Worm (Caenorhabditis elegans) whole organism, L3 larva: ENCODE measurements around the gene frm-5.1.
A peak's percentile ranks its signal among the peaks of the same experiment; 100 is the strongest.

Experiments used
- ZK546.5 ChIP-seq: sonication (generic microtip); optimal IDR thresholded peaks from 2 replicates; lab custom pipeline; 2017; ENCODE audit warnings: missing biosample characterization, missing genetic modification characterization
- ama-1 ChIP-seq: fragments of 150-350 bp; optimal IDR thresholded peaks from 2 replicates; lab custom pipeline; 2018
- ceh-16 ChIP-seq: sonication (generic microtip); optimal IDR thresholded peaks from 2 replicates; lab custom pipeline; 2017; ENCODE audit warnings: missing biosample characterization, missing genetic modification characterization
- ceh-28 ChIP-seq: fragments of 150-350 bp; optimal IDR thresholded peaks from 2 replicates; lab custom pipeline; 2014; ENCODE audit warnings: missing biosample characterization, missing genetic modification reagents, missing genetic modification characterization
- ceh-82 ChIP-seq: fragments of 150-350 bp; optimal IDR thresholded peaks from 2 replicates; lab custom pipeline; 2014; ENCODE audit warnings: missing biosample characterization, missing genetic modification characterization
- ceh-9 ChIP-seq: sonication (generic microtip); optimal IDR thresholded peaks from 2 replicates; lab custom pipeline; 2018; ENCODE audit warnings: missing biosample characterization, missing genetic modification characterization
- daf-12 ChIP-seq: fragments of 150-350 bp; optimal IDR thresholded peaks from 2 replicates; lab custom pipeline; 2014; ENCODE audit warnings: missing biosample characterization, missing genetic modification reagents, missing genetic modification characterization
- egl-27 ChIP-seq: sonication (generic microtip); optimal IDR thresholded peaks from 4 replicates; lab custom pipeline; 2017; ENCODE audit warnings: missing biosample characterization, missing genetic modification reagents, missing genetic modification characterization
- elt-1 ChIP-seq: fragments of 150-350 bp; optimal IDR thresholded peaks from 2 replicates; lab custom pipeline; 2014; ENCODE audit warnings: missing biosample characterization, missing genetic modification characterization
- elt-2 ChIP-seq: sonication (generic microtip); optimal IDR thresholded peaks from 2 replicates; lab custom pipeline; 2016; ENCODE audit warnings: missing genetic modification reagents, mild to moderate bottlenecking, missing genetic modification characterization, missing compliant biosample characterization
- elt-3 ChIP-seq, 3 experiments: fragments of 150-350 bp in 1 of 3; sonication (generic microtip) in 2 of 3; optimal IDR thresholded peaks; 2 replicates in 2 of 3; 4 replicates in 1 of 3; lab custom pipeline; 2014 to 2017; ENCODE audit warnings: missing biosample characterization in 3 of 3, missing genetic modification characterization in 3 of 3
- eor-1 ChIP-seq, 2 experiments: fragments of 150-350 bp; optimal IDR thresholded peaks; 2 replicates each; lab custom pipeline; 2014 to 2018; ENCODE audit warnings: missing biosample characterization in 2 of 2, missing genetic modification characterization in 2 of 2
- fkh-10 ChIP-seq: sonication (generic microtip); optimal IDR thresholded peaks from 2 replicates; lab custom pipeline; 2017; ENCODE audit warnings: missing biosample characterization, missing genetic modification reagents, missing genetic modification characterization
- fos-1 ChIP-seq: fragments of 150-350 bp; optimal IDR thresholded peaks from 2 replicates; lab custom pipeline; 2014; ENCODE audit warnings: missing biosample characterization, missing genetic modification characterization
- hmg-11 ChIP-seq: sonication (generic microtip); optimal IDR thresholded peaks from 2 replicates; lab custom pipeline; 2016; ENCODE audit warnings: missing genetic modification characterization, missing compliant biosample characterization
- jun-1 ChIP-seq: fragments of 150-350 bp; optimal IDR thresholded peaks from 2 replicates; lab custom pipeline; 2014; ENCODE audit warnings: missing biosample characterization, missing genetic modification reagents, missing genetic modification characterization
- lin-15B ChIP-seq: fragments of 150-350 bp; optimal IDR thresholded peaks from 2 replicates; lab custom pipeline; 2014; ENCODE audit warnings: missing biosample characterization, missing genetic modification characterization
- lsy-12 ChIP-seq: sonication (generic microtip); optimal IDR thresholded peaks from 2 replicates; lab custom pipeline; 2016; ENCODE audit warnings: mild to moderate bottlenecking, missing genetic modification characterization, missing compliant biosample characterization
- mdl-1 ChIP-seq: fragments of 150-350 bp; optimal IDR thresholded peaks from 2 replicates; lab custom pipeline; 2014; ENCODE audit warnings: missing biosample characterization, missing genetic modification characterization
- mml-1 ChIP-seq: fragments of 150-350 bp; sonication (generic microtip); optimal IDR thresholded peaks from 3 replicates; lab custom pipeline; 2014; ENCODE audit warnings: missing biosample characterization, missing genetic modification characterization
- nfya-1 ChIP-seq: sonication (generic microtip); optimal IDR thresholded peaks from 2 replicates; lab custom pipeline; 2017; ENCODE audit warnings: missing genetic modification characterization, mild to moderate bottlenecking, missing compliant biosample characterization, antibody characterized with exemption, moderate library complexity; ENCODE audit not compliant: insufficient read depth
- nhr-11 ChIP-seq: fragments of 150-350 bp; optimal IDR thresholded peaks from 2 replicates; lab custom pipeline; 2014; ENCODE audit warnings: missing biosample characterization, missing genetic modification characterization
- nhr-12 ChIP-seq: fragments of 150-350 bp; optimal IDR thresholded peaks from 2 replicates; lab custom pipeline; 2014; ENCODE audit warnings: missing biosample characterization, missing genetic modification characterization
- nhr-237 ChIP-seq: fragments of 150-350 bp; optimal IDR thresholded peaks from 2 replicates; lab custom pipeline; 2014; ENCODE audit warnings: missing biosample characterization, missing genetic modification characterization
- nhr-25 ChIP-seq: sonication (generic microtip); optimal IDR thresholded peaks from 2 replicates; lab custom pipeline; 2017; ENCODE audit warnings: missing biosample characterization, missing genetic modification characterization
- nhr-28 ChIP-seq: fragments of 150-350 bp; optimal IDR thresholded peaks from 2 replicates; lab custom pipeline; 2014; ENCODE audit warnings: missing biosample characterization, missing genetic modification characterization
- nhr-43 ChIP-seq: sonication (generic microtip); optimal IDR thresholded peaks from 2 replicates; lab custom pipeline; 2016; ENCODE audit warnings: mild to moderate bottlenecking, missing genetic modification characterization, missing compliant biosample characterization; ENCODE audit not compliant: poor library complexity, severe bottlenecking
- nhr-77 ChIP-seq: fragments of 150-350 bp; optimal IDR thresholded peaks from 2 replicates; lab custom pipeline; 2014; ENCODE audit warnings: missing biosample characterization, missing genetic modification characterization
- pha-4 ChIP-seq: fragments of 150-350 bp; optimal IDR thresholded peaks from 2 replicates; lab custom pipeline; 2014; ENCODE audit warnings: missing biosample characterization, missing genetic modification reagents, missing genetic modification characterization
- sea-2 ChIP-seq: fragments of 150-350 bp; sonication (generic microtip); optimal IDR thresholded peaks from 4 replicates; lab custom pipeline; 2014; ENCODE audit warnings: missing biosample characterization, missing genetic modification reagents, missing genetic modification characterization
- skn-1 ChIP-seq: fragments of 150-350 bp; optimal IDR thresholded peaks from 2 replicates; lab custom pipeline; 2014; ENCODE audit warnings: missing biosample characterization, missing genetic modification characterization
- snpc-4 ChIP-seq: fragments of 150-350 bp; optimal IDR thresholded peaks from 2 replicates; lab custom pipeline; 2014; ENCODE audit warnings: missing biosample characterization, missing genetic modification characterization
- tbx-2 ChIP-seq: sonication (generic microtip); optimal IDR thresholded peaks from 2 replicates; lab custom pipeline; 2016; ENCODE audit warnings: mild to moderate bottlenecking, missing genetic modification characterization, missing compliant biosample characterization
- unc-39 ChIP-seq: sonication (generic microtip); optimal IDR thresholded peaks from 4 replicates; lab custom pipeline; 2017; ENCODE audit warnings: missing biosample characterization, missing genetic modification characterization
- zag-1 ChIP-seq: fragments of 150-350 bp; optimal IDR thresholded peaks from 2 replicates; lab custom pipeline; 2014; ENCODE audit warnings: missing biosample characterization, missing genetic modification characterization
- ztf-11 ChIP-seq: fragments of 150-350 bp; optimal IDR thresholded peaks from 2 replicates; lab custom pipeline; 2014; ENCODE audit warnings: missing biosample characterization, missing genetic modification characterization
- ztf-4 ChIP-seq: fragments of 150-350 bp; optimal IDR thresholded peaks from 2 replicates; lab custom pipeline; 2014; ENCODE audit warnings: missing biosample characterization, missing genetic modification characterization

frm-5.1 gene

DNA sequence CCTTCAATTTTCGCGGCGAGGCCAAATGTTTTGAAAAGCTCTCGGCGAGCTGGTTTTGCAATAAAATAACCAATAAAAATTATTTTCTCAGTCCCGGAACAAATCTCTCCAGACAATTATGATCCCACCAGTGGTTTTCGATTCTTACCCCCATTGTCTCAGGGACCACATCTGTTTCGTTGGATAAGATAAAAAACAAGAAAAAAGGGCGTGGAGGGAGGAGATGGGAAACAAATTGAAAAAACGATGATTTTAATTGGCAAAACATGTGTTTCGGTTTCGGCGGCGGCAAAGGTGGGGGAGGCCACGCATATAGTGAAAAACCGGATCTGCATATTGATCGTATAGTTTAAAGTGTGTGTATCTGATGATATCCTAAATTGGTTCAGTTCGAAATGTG is 32.3 kb upstream of the frm-5.1 start:
- TF ChIP-seq nhr-237 (tag; lab: Kevin White, UChicago) (no peak), zag-1 (no peak), nfya-1 (tag; lab: Kevin White, UChicago) (no peak), elt-3 (tag; optimal IDR thresholded peaks at IDR 0.05; lab: Kevin White, UChicago) (no peak), elt-1 (tag; lab: Kevin White, UChicago) (no peak), tbx-2 (no peak), ceh-28 (tag; lab: Kevin White, UChicago) (no peak), ceh-9 (no peak), sea-2 (GFP tag; lab: Kevin White, UChicago) (no peak), ztf-11 (tag; lab: Kevin White, UChicago) (no peak), ceh-16 (no peak), nhr-12 (no peak), mdl-1 (tag; lab: Kevin White, UChicago) (no peak), snpc-4 (tag; lab: Kevin White, UChicago) (no peak), lsy-12 (tag; lab: Kevin White, UChicago) (no peak), hmg-11 (no peak), jun-1 (tag; lab: Kevin White, UChicago) (no peak), eor-1 (tag; optimal IDR thresholded peaks at IDR 0.05; lab: Kevin White, UChicago) (no peak), ama-1 (lab: Kevin White, UChicago) (no peak), skn-1 (tag; lab: Kevin White, UChicago) (no peak)

DNA sequence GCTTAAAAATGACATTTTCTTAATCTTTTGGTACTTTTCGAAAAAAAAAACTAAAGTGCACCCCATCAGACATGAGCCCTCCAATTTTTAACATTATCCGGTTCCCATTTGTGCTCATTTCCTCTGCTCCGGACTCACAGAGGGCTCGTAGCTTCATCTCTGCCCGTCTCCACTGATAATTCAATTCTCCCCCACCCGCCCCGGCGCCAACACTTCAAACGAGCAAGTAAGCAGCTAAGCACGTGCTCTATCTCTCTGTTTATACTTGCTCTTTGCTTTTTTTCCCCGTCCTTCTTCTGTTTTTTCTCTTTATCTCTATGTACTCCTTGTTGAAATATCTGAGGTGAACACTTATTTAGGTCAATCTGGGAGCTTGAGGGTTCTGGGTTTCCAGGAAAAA is 30.5 kb upstream of the frm-5.1 start, which contains the start of gene T05C7.9:
Gene T05C7.9 (plus strand): TSS at position 72 of the 400 bp plus-strand sequence.
- no peak for TF ChIP-seq lin-15B (tag; lab: Kevin White, UChicago)
- no peak for TF ChIP-seq nhr-11 (tag; lab: Kevin White, UChicago)
- TF ChIP-seq nhr-25 (tag; lab: Kevin White, UChicago): no peak
- no peak for TF ChIP-seq jun-1 (tag; lab: Kevin White, UChicago)
- TF ChIP-seq unc-39 (tag; lab: Kevin White, UChicago): no peak
- TF ChIP-seq zag-1: no peak
- TF ChIP-seq fkh-10: no peak
- peak; percentile 78 for TF ChIP-seq pha-4
- TF ChIP-seq fos-1 (tag; lab: Kevin White, UChicago): no peak
- TF ChIP-seq ztf-4 (tag; lab: Kevin White, UChicago): no peak
- no peak for TF ChIP-seq elt-1 (tag; lab: Kevin White, UChicago)
- TF ChIP-seq egl-27 (tag; lab: Kevin White, UChicago): no peak
- TF ChIP-seq skn-1 (tag; lab: Kevin White, UChicago): no peak
- TF ChIP-seq tbx-2: no peak
- no peak for TF ChIP-seq nhr-28 (tag; lab: Kevin White, UChicago)
- TF ChIP-seq nfya-1 (tag; lab: Kevin White, UChicago): peak; percentile 18
- no peak for TF ChIP-seq daf-12 (tag; lab: Kevin White, UChicago)
- TF ChIP-seq, all 47 proteins: peak for 2

DNA sequence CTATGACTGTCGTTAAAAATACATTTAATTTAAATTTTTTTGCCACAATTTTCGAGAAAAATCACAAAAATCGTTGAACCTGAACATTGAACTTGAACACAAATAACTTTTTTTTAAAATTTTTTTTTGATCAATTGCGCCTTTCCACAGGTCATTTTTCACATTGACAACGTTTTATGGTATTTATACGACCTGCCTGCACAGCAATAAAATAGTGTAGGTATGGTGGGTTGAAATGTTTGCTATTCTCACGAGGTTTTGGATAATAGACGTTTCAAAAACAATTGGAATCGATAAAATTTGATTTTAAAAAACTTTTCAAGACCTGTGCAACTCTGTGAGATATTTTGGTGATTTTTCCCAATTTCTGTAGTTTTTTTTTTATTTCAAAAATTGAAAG is 29.5 kb upstream of the frm-5.1 start:
- TF ChIP-seq ztf-11 (tag; lab: Kevin White, UChicago): no peak
- TF ChIP-seq pha-4: peak; percentile 3
- no peak for TF ChIP-seq nhr-12
- TF ChIP-seq nhr-77: no peak

DNA sequence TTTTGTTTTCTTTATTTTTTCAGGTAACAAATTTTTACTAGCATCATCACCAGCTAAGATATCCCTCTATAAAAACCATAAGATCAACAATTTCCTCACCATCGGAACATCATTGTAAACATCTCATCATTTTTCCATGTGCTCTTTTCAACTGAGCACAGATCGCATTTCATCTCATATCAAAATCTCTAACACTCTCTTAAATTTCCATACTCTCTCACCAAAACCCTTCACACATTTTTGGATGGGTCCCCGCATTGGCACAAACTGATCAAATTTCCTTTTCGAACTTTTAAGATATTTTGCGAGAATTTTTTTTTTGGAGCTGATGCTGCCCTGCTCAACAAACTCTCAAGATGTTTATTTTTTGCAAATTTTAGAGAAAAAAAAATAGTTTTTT is 28.7 kb upstream of the frm-5.1 start:
- TF ChIP-seq unc-39 (tag; lab: Kevin White, UChicago): no peak
- TF ChIP-seq egl-27 (tag; lab: Kevin White, UChicago): no peak
- no peak for TF ChIP-seq ceh-9
- no peak for TF ChIP-seq fkh-10
- TF ChIP-seq snpc-4 (tag; lab: Kevin White, UChicago): no peak
- TF ChIP-seq zag-1: no peak
- TF ChIP-seq elt-2 (tag; lab: Kevin White, UChicago): no peak
- TF ChIP-seq ZK546.5 (tag; lab: Kevin White, UChicago): no peak
- no peak for TF ChIP-seq nhr-12
- no peak for TF ChIP-seq eor-1 (tag; optimal IDR thresholded peaks at IDR 0.05; lab: Kevin White, UChicago)
- TF ChIP-seq nhr-237 (tag; lab: Kevin White, UChicago): no peak
- no peak for TF ChIP-seq nhr-43 (tag; lab: Kevin White, UChicago)
- no peak for TF ChIP-seq ceh-28 (tag; lab: Kevin White, UChicago)
- no peak for TF ChIP-seq lsy-12 (tag; lab: Kevin White, UChicago)
- no peak for TF ChIP-seq mml-1 (tag; lab: Kevin White, UChicago)
- TF ChIP-seq tbx-2: no peak
- TF ChIP-seq ama-1 (lab: Kevin White, UChicago): no peak
- TF ChIP-seq ceh-82 (tag; lab: Kevin White, UChicago): no peak
